Worm (Caenorhabditis elegans) whole organism, L4/young adult: ENCODE data around the gene cpg-2.

Experiments
- W03F9.2 ChIP-seq: fragments of 150-350 bp; optimal IDR thresholded peaks from 2 replicates; lab custom pipeline; 2014; ENCODE audit warnings: missing biosample characterization, missing genetic modification characterization
- dao-5 ChIP-seq: sonication (generic microtip); optimal IDR thresholded peaks from 2 replicates; lab custom pipeline; 2016; ENCODE audit warnings: missing genotype, missing genetic modification characterization, moderate library complexity, missing compliant biosample characterization
- him-1 ChIP-seq: sonication (generic microtip); optimal IDR thresholded peaks from 2 replicates; lab custom pipeline; 2016; ENCODE audit warnings: missing genotype, missing genetic modification reagents, missing genetic modification characterization, missing compliant biosample characterization

ce11 chrIII:7111793-7112192, 8.0 kb upstream of the cpg-2 start, which contains the start of gene B0280.7:
- TF ChIP-seq him-1 (tag; lab: Kevin White, UChicago) (no peak), W03F9.2 (no peak), dao-5 (tag; lab: Kevin White, UChicago) (no peak)
